Worm (Caenorhabditis elegans) whole organism, L4/young adult: ENCODE results near the gene F38A1.15.

Source experiments
- W03F9.2 ChIP-seq: fragments of 150-350 bp; optimal IDR thresholded peaks from 2 replicates; lab custom pipeline; 2014; ENCODE audit warnings: missing biosample characterization, missing genetic modification characterization
- dao-5 ChIP-seq: sonication (generic microtip); optimal IDR thresholded peaks from 2 replicates; lab custom pipeline; 2016; ENCODE audit warnings: missing genotype, missing genetic modification characterization, moderate library complexity, missing compliant biosample characterization
- him-1 ChIP-seq: sonication (generic microtip); optimal IDR thresholded peaks from 2 replicates; lab custom pipeline; 2016; ENCODE audit warnings: missing genotype, missing genetic modification reagents, missing genetic modification characterization, missing compliant biosample characterization

F38A1.15 gene

DNA sequence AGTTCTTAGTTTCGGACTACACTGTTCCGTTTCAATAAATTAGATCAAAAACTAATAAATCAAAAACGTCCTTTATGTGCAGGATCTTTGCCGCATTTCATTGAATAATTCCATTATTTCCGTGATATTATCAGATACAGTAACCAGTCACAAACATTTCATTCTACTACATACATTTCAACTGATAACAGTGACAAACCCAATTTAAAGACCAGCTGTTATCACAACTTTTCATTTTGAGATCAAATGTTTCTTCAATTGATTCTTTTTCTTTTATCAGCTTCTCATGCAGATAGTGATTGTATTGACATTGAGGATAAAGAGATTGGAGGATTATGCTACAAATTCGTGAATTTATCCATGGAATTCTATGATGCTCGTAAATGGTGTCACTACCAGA lies 13.5 kb upstream of the F38A1.15 start, which contains the start of gene clec-168:
TSS of gene clec-168 (plus strand) at position 247 of the 400 bp plus-strand sequence.
- no peak for TF ChIP-seq dao-5
- TF ChIP-seq W03F9.2 (tag; lab: Kevin White, UChicago) = no peak
- no peak for TF ChIP-seq him-1

DNA sequence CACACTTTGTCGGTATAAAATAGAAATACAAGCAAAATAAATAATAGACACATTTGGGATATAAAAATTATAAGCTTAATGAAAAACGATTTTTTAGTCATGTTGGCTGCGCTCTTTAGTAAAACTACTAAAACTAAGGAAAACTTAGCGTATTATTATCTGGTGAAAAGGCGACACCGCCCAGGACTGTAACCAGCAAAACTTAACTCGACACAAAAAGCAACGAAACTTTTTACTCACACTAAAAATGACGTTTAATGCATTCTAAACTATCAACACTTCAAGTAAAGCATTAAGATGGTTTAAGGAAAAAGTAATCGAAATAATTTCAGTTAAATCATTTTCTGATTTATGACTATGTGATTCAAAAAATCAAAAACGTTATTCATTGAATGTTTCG lies 12.4 kb upstream of the F38A1.15 start, which contains the start of gene clec-167:
TSS of gene clec-167 (minus strand) at position 101 of the 400 bp plus-strand sequence.
- no peak for TF ChIP-seq W03F9.2 (tag; lab: Kevin White, UChicago)
- no peak for TF ChIP-seq dao-5
- TF ChIP-seq him-1 = no peak

ce11 chrIV:1251242-1251911 lies 8.2 kb upstream of the F38A1.15 start, which contains the start of the genes clec-166 and F38A1.6:
Gene clec-166, minus strand, starts transcription at chrIV:1251342.
Gene F38A1.6, plus strand, starts transcription at chrIV:1251861.
- no peak for TF ChIP-seq him-1
- no peak for TF ChIP-seq dao-5
- no peak for TF ChIP-seq W03F9.2 (tag; lab: Kevin White, UChicago)

ce11 chrIV:1246762-1247436 lies 3.7 kb upstream of the F38A1.15 start, which contains the start of the genes clec-165 and F38A1.11:
Gene clec-165, minus strand, starts transcription at chrIV:1246886.
Gene F38A1.11, plus strand, starts transcription at chrIV:1247386.
- no peak for TF ChIP-seq W03F9.2 (tag; lab: Kevin White, UChicago)
- no peak for TF ChIP-seq him-1
- no peak for TF ChIP-seq dao-5

DNA sequence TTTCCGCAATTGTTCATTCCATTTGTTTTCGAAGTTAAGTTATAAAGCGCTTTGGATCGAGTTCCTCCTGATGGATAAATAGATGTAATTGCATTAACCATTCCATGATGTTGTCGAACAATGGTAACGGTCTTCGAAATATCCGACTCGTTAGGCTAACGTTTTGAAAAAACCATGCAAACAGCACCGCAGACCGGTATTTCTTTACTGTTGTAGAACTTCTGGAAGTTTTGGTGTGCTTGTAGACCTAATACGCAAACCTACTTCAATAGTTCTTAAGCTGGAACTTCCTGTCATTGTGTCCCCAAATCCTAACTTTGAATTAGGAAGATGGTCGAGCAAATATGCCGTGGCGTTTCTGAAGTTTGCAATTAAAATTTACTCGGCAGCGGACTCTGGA lies 2.0 kb upstream of the F38A1.15 start, which contains the start of gene F38A1.9:
TSS of gene F38A1.9 (minus strand) at position 101 of the 400 bp plus-strand sequence.
- TF ChIP-seq W03F9.2 (tag; lab: Kevin White, UChicago) (no peak), him-1 (no peak), dao-5 (no peak)

DNA sequence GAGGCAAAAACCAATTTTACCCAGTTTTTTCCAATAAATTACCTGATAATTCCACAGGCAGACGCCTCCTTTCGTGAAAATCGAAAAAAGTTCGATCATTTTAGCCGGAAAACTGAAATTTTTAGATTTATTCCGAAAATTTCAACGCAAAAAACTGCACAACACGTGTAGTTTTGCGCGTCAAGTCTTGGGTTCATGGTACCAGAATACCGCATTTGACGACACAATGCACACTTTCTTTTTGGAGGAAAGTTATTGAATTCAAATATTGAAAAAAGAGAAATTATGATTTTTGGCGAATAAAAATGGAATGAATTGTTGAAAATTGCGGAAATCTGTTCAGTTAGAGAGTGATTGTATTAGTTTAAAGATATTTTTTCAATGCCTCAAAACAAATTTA lies 3.5 kb downstream of the F38A1.15 start, which contains the start of gene F38A1.8:
TSS of gene F38A1.8 (minus strand) at position 167 of the 400 bp plus-strand sequence.
- no peak for TF ChIP-seq W03F9.2 (tag; lab: Kevin White, UChicago)
- no peak for TF ChIP-seq him-1
- no peak for TF ChIP-seq dao-5

ce11 chrIV:1238147-1238546 lies 5.0 kb downstream of the F38A1.15 start:
- TF ChIP-seq W03F9.2 (tag; lab: Kevin White, UChicago) = no peak
- no peak for TF ChIP-seq dao-5
- TF ChIP-seq him-1 = no peak

DNA sequence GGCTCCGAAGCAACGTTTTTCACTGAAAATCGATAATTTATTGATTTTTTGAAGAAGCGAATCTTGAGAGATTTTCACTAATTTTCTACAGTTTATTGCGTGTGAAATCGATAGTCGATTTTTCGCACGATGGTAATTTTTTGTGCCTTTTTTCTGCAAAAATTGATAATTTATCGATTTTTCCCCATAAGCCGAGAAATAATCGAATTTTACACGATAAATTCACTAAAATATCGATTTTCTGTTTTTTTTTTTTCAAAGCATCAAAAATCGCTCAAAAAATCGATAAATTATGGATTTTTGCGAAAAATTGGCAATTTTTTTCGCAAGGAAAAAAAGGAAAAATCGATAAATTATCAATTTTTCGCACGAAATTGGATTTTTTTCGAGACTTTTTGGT lies 7.4 kb downstream of the F38A1.15 start:
- TF ChIP-seq dao-5 (no peak), him-1 (no peak), W03F9.2 (tag; lab: Kevin White, UChicago) (no peak)

- TF ChIP-seq him-1 (no peak), W03F9.2 (tag; lab: Kevin White, UChicago) (no peak), dao-5 (no peak)
These were observed 8.4 kb downstream of the F38A1.15 start for ce11 chrIV:1234780-1235179.

ce11 chrIV:1232419-1233145 lies 10.6 kb downstream of the F38A1.15 start:
- no peak for TF ChIP-seq dao-5
- no peak for TF ChIP-seq him-1
- no peak for TF ChIP-seq W03F9.2 (tag; lab: Kevin White, UChicago)

ce11 chrIV:1231589-1231988 lies 11.6 kb downstream of the F38A1.15 start, which contains the start of gene W09G12.6:
Gene W09G12.6, plus strand, starts transcription at chrIV:1231889.
- TF ChIP-seq dao-5 = no peak
- TF ChIP-seq him-1 = no peak
- TF ChIP-seq W03F9.2 (tag; lab: Kevin White, UChicago) = no peak

DNA sequence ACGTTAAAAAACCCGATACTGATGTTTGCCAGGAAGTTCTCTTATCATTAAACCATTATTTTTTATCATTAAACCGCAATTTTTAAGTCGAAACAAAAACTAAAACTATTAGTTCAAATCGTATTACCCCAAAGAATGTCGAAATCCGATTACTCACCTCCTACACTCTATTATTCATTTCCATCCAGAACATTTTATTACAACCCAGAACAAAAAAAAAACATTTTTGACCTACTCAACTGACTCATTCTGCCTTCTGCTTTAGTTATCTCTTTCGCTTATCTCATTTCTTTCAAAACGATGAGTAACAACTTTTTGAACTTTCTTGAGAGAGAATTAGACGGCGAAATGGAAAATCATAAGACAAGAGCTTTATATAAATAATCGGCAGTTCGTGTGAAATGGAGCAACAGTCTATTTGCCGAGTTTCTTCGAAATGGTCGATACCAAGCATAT lies 14.5 kb downstream of the F38A1.15 start, which contains the start of gene W09G12.7:
TSS of gene W09G12.7 (plus strand) at position 406 of the 456 bp plus-strand sequence.
- TF ChIP-seq him-1 (no peak), dao-5 (no peak), W03F9.2 (tag; lab: Kevin White, UChicago) (no peak)

- no peak for TF ChIP-seq dao-5
- no peak for TF ChIP-seq W03F9.2 (tag; lab: Kevin White, UChicago)
- TF ChIP-seq him-1 = no peak
These were observed 17.5 kb downstream of the F38A1.15 start, which contains the start of gene W09G12.8 for ce11 chrIV:1225596-1226232. Gene W09G12.8, plus strand, starts transcription at chrIV:1226182.
